Worm (Caenorhabditis elegans) whole organism, L3 larva: ENCODE results near the gene T27A8.2.
"Not testable (repeated sequence)": the region's sequence is repeated elsewhere in the genome, so short reads cannot be mapped to it uniquely, and the experiment has no call there.

Source experiments
- R02D3.7 ChIP-seq: fragments of 150-350 bp; optimal IDR thresholded peaks from 2 replicates; lab custom pipeline; 2014; ENCODE audit warnings: missing biosample characterization, missing genetic modification characterization
- ZK546.5 ChIP-seq: sonication (generic microtip); optimal IDR thresholded peaks from 2 replicates; lab custom pipeline; 2017; ENCODE audit warnings: missing biosample characterization, missing genetic modification characterization
- aly-2 ChIP-seq: fragments of 150-350 bp; optimal IDR thresholded peaks from 2 replicates; lab custom pipeline; 2014; ENCODE audit warnings: missing biosample characterization, missing genetic modification characterization
- ama-1 ChIP-seq: fragments of 150-350 bp; optimal IDR thresholded peaks from 2 replicates; lab custom pipeline; 2018
- ceh-16 ChIP-seq: sonication (generic microtip); optimal IDR thresholded peaks from 2 replicates; lab custom pipeline; 2017; ENCODE audit warnings: missing biosample characterization, missing genetic modification characterization
- ceh-28 ChIP-seq: fragments of 150-350 bp; optimal IDR thresholded peaks from 2 replicates; lab custom pipeline; 2014; ENCODE audit warnings: missing biosample characterization, missing genetic modification reagents, missing genetic modification characterization
- ceh-82 ChIP-seq: fragments of 150-350 bp; optimal IDR thresholded peaks from 2 replicates; lab custom pipeline; 2014; ENCODE audit warnings: missing biosample characterization, missing genetic modification characterization
- ceh-9 ChIP-seq: sonication (generic microtip); optimal IDR thresholded peaks from 2 replicates; lab custom pipeline; 2018; ENCODE audit warnings: missing biosample characterization, missing genetic modification characterization
- daf-12 ChIP-seq: fragments of 150-350 bp; optimal IDR thresholded peaks from 2 replicates; lab custom pipeline; 2014; ENCODE audit warnings: missing biosample characterization, missing genetic modification reagents, missing genetic modification characterization
- egl-27 ChIP-seq: sonication (generic microtip); optimal IDR thresholded peaks from 4 replicates; lab custom pipeline; 2017; ENCODE audit warnings: missing biosample characterization, missing genetic modification reagents, missing genetic modification characterization
- egl-5 ChIP-seq: fragments of 150-350 bp; optimal IDR thresholded peaks from 2 replicates; lab custom pipeline; 2017; ENCODE audit warnings: missing biosample characterization, missing genetic modification reagents, missing genetic modification characterization, inconsistent platforms
- elt-1 ChIP-seq: fragments of 150-350 bp; optimal IDR thresholded peaks from 2 replicates; lab custom pipeline; 2014; ENCODE audit warnings: missing biosample characterization, missing genetic modification characterization
- elt-2 ChIP-seq: sonication (generic microtip); optimal IDR thresholded peaks from 2 replicates; lab custom pipeline; 2016; ENCODE audit warnings: missing genetic modification reagents, mild to moderate bottlenecking, missing genetic modification characterization, missing compliant biosample characterization
- elt-3 ChIP-seq, 3 experiments: fragments of 150-350 bp in 1 of 3; sonication (generic microtip) in 2 of 3; optimal IDR thresholded peaks; 2 replicates in 2 of 3; 4 replicates in 1 of 3; lab custom pipeline; 2014 to 2017; ENCODE audit warnings: missing biosample characterization in 3 of 3, missing genetic modification characterization in 3 of 3
- eor-1 ChIP-seq, 2 experiments: fragments of 150-350 bp; optimal IDR thresholded peaks; 2 replicates each; lab custom pipeline; 2014 to 2018; ENCODE audit warnings: missing biosample characterization in 2 of 2, missing genetic modification characterization in 2 of 2
- fkh-10 ChIP-seq: sonication (generic microtip); optimal IDR thresholded peaks from 2 replicates; lab custom pipeline; 2017; ENCODE audit warnings: missing biosample characterization, missing genetic modification reagents, missing genetic modification characterization
- fkh-2 ChIP-seq: fragments of 150-350 bp; optimal IDR thresholded peaks from 2 replicates; lab custom pipeline; 2014; ENCODE audit warnings: missing biosample characterization, missing genetic modification reagents, missing genetic modification characterization
- fos-1 ChIP-seq: fragments of 150-350 bp; optimal IDR thresholded peaks from 2 replicates; lab custom pipeline; 2014; ENCODE audit warnings: missing biosample characterization, missing genetic modification characterization
- hmg-11 ChIP-seq: sonication (generic microtip); optimal IDR thresholded peaks from 2 replicates; lab custom pipeline; 2016; ENCODE audit warnings: missing genetic modification characterization, missing compliant biosample characterization
- jun-1 ChIP-seq: fragments of 150-350 bp; optimal IDR thresholded peaks from 2 replicates; lab custom pipeline; 2014; ENCODE audit warnings: missing biosample characterization, missing genetic modification reagents, missing genetic modification characterization
- lin-15B ChIP-seq: fragments of 150-350 bp; optimal IDR thresholded peaks from 2 replicates; lab custom pipeline; 2014; ENCODE audit warnings: missing biosample characterization, missing genetic modification characterization
- lin-39 ChIP-seq: fragments of 150-350 bp; optimal IDR thresholded peaks from 2 replicates; lab custom pipeline; 2018; ENCODE audit warnings: missing biosample characterization, missing genetic modification reagents, missing genetic modification characterization
- lsy-12 ChIP-seq: sonication (generic microtip); optimal IDR thresholded peaks from 2 replicates; lab custom pipeline; 2016; ENCODE audit warnings: mild to moderate bottlenecking, missing genetic modification characterization, missing compliant biosample characterization
- mdl-1 ChIP-seq: fragments of 150-350 bp; optimal IDR thresholded peaks from 2 replicates; lab custom pipeline; 2014; ENCODE audit warnings: missing biosample characterization, missing genetic modification characterization
- mml-1 ChIP-seq: fragments of 150-350 bp; sonication (generic microtip); optimal IDR thresholded peaks from 3 replicates; lab custom pipeline; 2014; ENCODE audit warnings: missing biosample characterization, missing genetic modification characterization
- nfya-1 ChIP-seq: sonication (generic microtip); optimal IDR thresholded peaks from 2 replicates; lab custom pipeline; 2017; ENCODE audit warnings: missing genetic modification characterization, mild to moderate bottlenecking, missing compliant biosample characterization, antibody characterized with exemption, moderate library complexity; ENCODE audit not compliant: insufficient read depth
- nhr-11 ChIP-seq: fragments of 150-350 bp; optimal IDR thresholded peaks from 2 replicates; lab custom pipeline; 2014; ENCODE audit warnings: missing biosample characterization, missing genetic modification characterization
- nhr-12 ChIP-seq: fragments of 150-350 bp; optimal IDR thresholded peaks from 2 replicates; lab custom pipeline; 2014; ENCODE audit warnings: missing biosample characterization, missing genetic modification characterization
- nhr-23 ChIP-seq: fragments of 150-350 bp; optimal IDR thresholded peaks from 2 replicates; lab custom pipeline; 2014; ENCODE audit warnings: missing biosample characterization, missing genetic modification reagents, missing genetic modification characterization
- nhr-237 ChIP-seq: fragments of 150-350 bp; optimal IDR thresholded peaks from 2 replicates; lab custom pipeline; 2014; ENCODE audit warnings: missing biosample characterization, missing genetic modification characterization
- nhr-25 ChIP-seq: sonication (generic microtip); optimal IDR thresholded peaks from 2 replicates; lab custom pipeline; 2017; ENCODE audit warnings: missing biosample characterization, missing genetic modification characterization
- nhr-28 ChIP-seq: fragments of 150-350 bp; optimal IDR thresholded peaks from 2 replicates; lab custom pipeline; 2014; ENCODE audit warnings: missing biosample characterization, missing genetic modification characterization
- nhr-43 ChIP-seq: sonication (generic microtip); optimal IDR thresholded peaks from 2 replicates; lab custom pipeline; 2016; ENCODE audit warnings: mild to moderate bottlenecking, missing genetic modification characterization, missing compliant biosample characterization; ENCODE audit not compliant: poor library complexity, severe bottlenecking
- nhr-67 ChIP-seq: fragments of 150-350 bp; optimal IDR thresholded peaks from 2 replicates; lab custom pipeline; 2014; ENCODE audit warnings: missing biosample characterization, missing genetic modification characterization
- nhr-76 ChIP-seq: fragments of 150-350 bp; sonication (generic microtip); optimal IDR thresholded peaks from 5 replicates; lab custom pipeline; 2014; ENCODE audit warnings: missing biosample characterization, missing genetic modification characterization
- nhr-77 ChIP-seq: fragments of 150-350 bp; optimal IDR thresholded peaks from 2 replicates; lab custom pipeline; 2014; ENCODE audit warnings: missing biosample characterization, missing genetic modification characterization
- pha-4 ChIP-seq: fragments of 150-350 bp; optimal IDR thresholded peaks from 2 replicates; lab custom pipeline; 2014; ENCODE audit warnings: missing biosample characterization, missing genetic modification reagents, missing genetic modification characterization
- pqm-1 ChIP-seq: fragments of 150-350 bp; optimal IDR thresholded peaks from 2 replicates; lab custom pipeline; 2017; ENCODE audit warnings: missing biosample characterization, missing genetic modification characterization, inconsistent platforms
- sea-2 ChIP-seq: fragments of 150-350 bp; sonication (generic microtip); optimal IDR thresholded peaks from 4 replicates; lab custom pipeline; 2014; ENCODE audit warnings: missing biosample characterization, missing genetic modification reagents, missing genetic modification characterization
- skn-1 ChIP-seq: fragments of 150-350 bp; optimal IDR thresholded peaks from 2 replicates; lab custom pipeline; 2014; ENCODE audit warnings: missing biosample characterization, missing genetic modification characterization
- snpc-4 ChIP-seq: fragments of 150-350 bp; optimal IDR thresholded peaks from 2 replicates; lab custom pipeline; 2014; ENCODE audit warnings: missing biosample characterization, missing genetic modification characterization
- tbx-2 ChIP-seq: sonication (generic microtip); optimal IDR thresholded peaks from 2 replicates; lab custom pipeline; 2016; ENCODE audit warnings: mild to moderate bottlenecking, missing genetic modification characterization, missing compliant biosample characterization
- unc-39 ChIP-seq: sonication (generic microtip); optimal IDR thresholded peaks from 4 replicates; lab custom pipeline; 2017; ENCODE audit warnings: missing biosample characterization, missing genetic modification characterization
- unc-62 ChIP-seq: fragments of 150-350 bp; sonication (generic microtip); optimal IDR thresholded peaks from 4 replicates; lab custom pipeline; 2014; ENCODE audit warnings: missing biosample characterization, missing genetic modification reagents, missing genetic modification characterization
- zag-1 ChIP-seq: fragments of 150-350 bp; optimal IDR thresholded peaks from 2 replicates; lab custom pipeline; 2014; ENCODE audit warnings: missing biosample characterization, missing genetic modification characterization
- ztf-11 ChIP-seq: fragments of 150-350 bp; optimal IDR thresholded peaks from 2 replicates; lab custom pipeline; 2014; ENCODE audit warnings: missing biosample characterization, missing genetic modification characterization
- ztf-4 ChIP-seq: fragments of 150-350 bp; optimal IDR thresholded peaks from 2 replicates; lab custom pipeline; 2014; ENCODE audit warnings: missing biosample characterization, missing genetic modification characterization

Gene T27A8.2

ce11 chrX:16062385-16062784 lies 3.6 kb upstream of the T27A8.2 start, which contains the start of gene T27A8.3:
Gene T27A8.3 (plus strand): TSS chrX:16062685.
- TF ChIP-seq egl-5, lsy-12, hmg-11 (tag; lab: Kevin White, UChicago): not testable (repeated sequence)

- TF ChIP-seq fkh-10 (GFP tag; lab: Kevin White, UChicago) (peak; percentile 98), nhr-11 (peak; percentile 95), jun-1 (tag; lab: Kevin White, UChicago) (peak; percentile 100), nhr-77 (tag; lab: Kevin White, UChicago) (peak; percentile 97), nhr-25 (peak; percentile 95), hmg-11 (tag; lab: Kevin White, UChicago) (peak; percentile 94), eor-1 (tag; optimal IDR thresholded peaks at IDR 0.05; lab: Kevin White, UChicago) (peak in 1 of 2 experiments; percentile 85), ceh-82 (tag; lab: Kevin White, UChicago) (peak; percentile 98), nhr-43 (tag; lab: Kevin White, UChicago) (peak; percentile 99), lin-15B (tag; lab: Kevin White, UChicago) (peak; percentile 31), ztf-11 (tag; lab: Kevin White, UChicago) (peak; percentile 50), pqm-1 (tag; lab: Kevin White, UChicago) (peak; percentile 83), ceh-9 (tag; lab: Kevin White, UChicago) (no peak), ama-1 (lab: Kevin White, UChicago) (peak; percentile 2), daf-12 (tag; lab: Kevin White, UChicago) (peak; percentile 90), lsy-12 (tag; lab: Kevin White, UChicago) (peak; percentile 92), nhr-237 (tag; lab: Kevin White, UChicago) (peak; percentile 85), nhr-23 (peak; percentile 98), egl-5 (tag; lab: Kevin White, UChicago) (peak; percentile 97), mdl-1 (tag; lab: Kevin White, UChicago) (peak; percentile 82), nhr-67 (tag; lab: Kevin White, UChicago) (peak; percentile 74), nhr-12 (tag; lab: Kevin White, UChicago) (peak; percentile 40), nhr-76 (tag; lab: Kevin White, UChicago) (peak; percentile 82), sea-2 (GFP tag; lab: Kevin White, UChicago) (no peak), elt-1 (peak; percentile 14), egl-27 (tag; lab: Kevin White, UChicago) (peak; percentile 94), elt-2 (peak; percentile 79), mml-1 (no peak), nhr-28 (peak; percentile 89), snpc-4 (tag; lab: Kevin White, UChicago) (peak; percentile 96), R02D3.7 (tag; lab: Kevin White, UChicago) (peak; percentile 93), ceh-28 (peak; percentile 99), pha-4 (tag; lab: Kevin White, UChicago) (peak; percentile 98), ztf-4 (peak; percentile 88), fos-1 (tag; lab: Kevin White, UChicago) (peak; percentile 91), fkh-2 (tag; lab: Kevin White, UChicago) (peak; percentile 71), lin-39 (tag; lab: Kevin White, UChicago) (peak; percentile 99), elt-3 (tag; optimal IDR thresholded peaks at IDR 0.05; lab: Kevin White, UChicago) (peak in 2 of 3 experiments; percentile 54 to 97), tbx-2 (tag; lab: Kevin White, UChicago) (peak; percentile 98), nfya-1 (tag; lab: Kevin White, UChicago) (peak; percentile 95), ceh-16 (tag; lab: Kevin White, UChicago) (peak; percentile 75), unc-62 (GFP tag; lab: Kevin White, UChicago) (peak; percentile 87), zag-1 (tag; lab: Kevin White, UChicago) (peak; percentile 92), aly-2 (peak; percentile 92), skn-1 (peak; percentile 97), ZK546.5 (peak; percentile 63), unc-39 (tag; lab: Kevin White, UChicago) (no peak)
These were observed 2.3 kb downstream of the T27A8.2 start for ce11 chrX:16056404-16056803.
